Fruit fly (Drosophila melanogaster): ENCODE data around the gene Cka.

The Cka gene

dm6 chr2L:8004072-8004471, 26.4 kb upstream of the Cka start, which contains the start of gene Wwox:
Gene Wwox (minus strand): TSS chr2L:8004286.
- TF ChIP-seq kay (GFP tag; ENCODE audit: borderline replicate concordance) (peak; percentile 93), CG1620 (GFP tag; optimal IDR thresholded peaks at IDR 0.05) (no peak)

- TF ChIP-seq Crg-1 (GFP tag; optimal IDR thresholded peaks at IDR 0.05) (no peak), CG12768 (GFP tag; optimal IDR thresholded peaks at IDR 0.05) (peak; percentile 50), CG5204 (GFP tag; optimal IDR thresholded peaks at IDR 0.05) (peak; percentile 63), CG14711 (tag; optimal IDR thresholded peaks at IDR 0.05) (peak; percentile 44), CG7101 (tag; optimal IDR thresholded peaks at IDR 0.05) (peak; percentile 58), CG11617 (GFP tag; optimal IDR thresholded peaks at IDR 0.05) (no peak), CG7045 (GFP tag; optimal IDR thresholded peaks at IDR 0.05) (peak; percentile 74), tj (GFP tag; optimal IDR thresholded peaks at IDR 0.05) (no peak), Mnt (GFP tag; optimal IDR thresholded peaks at IDR 0.05) (no peak), kay (GFP tag; ENCODE audit: borderline replicate concordance) (no peak), bab1 (GFP tag; optimal IDR thresholded peaks at IDR 0.05) (no peak), Hr96 (GFP tag; optimal IDR thresholded peaks at IDR 0.05) (no peak), Clk (GFP tag; optimal IDR thresholded peaks at IDR 0.05) (peak; percentile 16), CG33017 (tag; optimal IDR thresholded peaks at IDR 0.05) (peak; percentile 62), cnc (optimal IDR thresholded peaks at IDR 0.05) (no peak), ovo (GFP tag; optimal IDR thresholded peaks at IDR 0.05) (no peak), cic (GFP tag; optimal IDR thresholded peaks at IDR 0.05) (peak; percentile 89), toe (GFP tag; optimal IDR thresholded peaks at IDR 0.05) (peak; percentile 68), CG1620 (GFP tag; optimal IDR thresholded peaks at IDR 0.05) (no peak), pad (GFP tag; optimal IDR thresholded peaks at IDR 0.05) (no peak)
Measured at dm6 chr2L:8006038-8006437, 24.5 kb upstream of the Cka start.

dm6 chr2L:8007160-8007876, 23.2 kb upstream of the Cka start, which contains the start of gene Spn28Dc:
Gene Spn28Dc (minus strand): TSS chr2L:8007210.
- TF ChIP-seq CG7101 (tag; optimal IDR thresholded peaks at IDR 0.05) (no peak), kay (GFP tag; ENCODE audit: borderline replicate concordance) (no peak), ovo (GFP tag; optimal IDR thresholded peaks at IDR 0.05) (no peak), CG33017 (tag; optimal IDR thresholded peaks at IDR 0.05) (no peak), pad (GFP tag; optimal IDR thresholded peaks at IDR 0.05) (no peak), Mnt (GFP tag; optimal IDR thresholded peaks at IDR 0.05) (peak; percentile 8), cic (GFP tag; optimal IDR thresholded peaks at IDR 0.05) (peak; percentile 89), Hr96 (GFP tag; optimal IDR thresholded peaks at IDR 0.05) (no peak), cnc (optimal IDR thresholded peaks at IDR 0.05) (no peak), bab1 (GFP tag; optimal IDR thresholded peaks at IDR 0.05) (no peak), CG1620 (GFP tag; optimal IDR thresholded peaks at IDR 0.05) (no peak), CG14711 (tag; optimal IDR thresholded peaks at IDR 0.05) (no peak), Clk (GFP tag; optimal IDR thresholded peaks at IDR 0.05) (no peak), tj (GFP tag; optimal IDR thresholded peaks at IDR 0.05) (peak; percentile 6), CG7045 (GFP tag; optimal IDR thresholded peaks at IDR 0.05) (no peak), Crg-1 (GFP tag; optimal IDR thresholded peaks at IDR 0.05) (peak; percentile 48), toe (GFP tag; optimal IDR thresholded peaks at IDR 0.05) (no peak), CG5204 (GFP tag; optimal IDR thresholded peaks at IDR 0.05) (no peak), CG11617 (GFP tag; optimal IDR thresholded peaks at IDR 0.05) (no peak), CG12768 (GFP tag; optimal IDR thresholded peaks at IDR 0.05) (peak; percentile 44)

dm6 chr2L:8009283-8010211, 21.0 kb upstream of the Cka start, which contains the start of gene CG12560:
Gene CG12560 (minus strand): TSS chr2L:8009477.
- TF ChIP-seq CG7045 (GFP tag; optimal IDR thresholded peaks at IDR 0.05) (no peak), CG12768 (GFP tag; optimal IDR thresholded peaks at IDR 0.05) (peak; percentile 28), tj (GFP tag; optimal IDR thresholded peaks at IDR 0.05) (peak; percentile 32), bab1 (GFP tag; optimal IDR thresholded peaks at IDR 0.05) (peak; percentile 21), CG11617 (GFP tag; optimal IDR thresholded peaks at IDR 0.05) (peak; percentile 20), cic (GFP tag; optimal IDR thresholded peaks at IDR 0.05) (peak; percentile 32), CG5204 (GFP tag; optimal IDR thresholded peaks at IDR 0.05) (no peak), Mnt (GFP tag; optimal IDR thresholded peaks at IDR 0.05) (peak; percentile 91), Crg-1 (GFP tag; optimal IDR thresholded peaks at IDR 0.05) (no peak), CG7101 (tag; optimal IDR thresholded peaks at IDR 0.05) (peak; percentile 22), ovo (GFP tag; optimal IDR thresholded peaks at IDR 0.05) (no peak), CG33017 (tag; optimal IDR thresholded peaks at IDR 0.05) (peak; percentile 36)

dm6 chr2L:8010602-8011455, 19.7 kb upstream of the Cka start, which contains the start of the genes Glyat and Tg:
Gene Glyat (minus strand): TSS chr2L:8010652.
Gene Tg (plus strand): TSS chr2L:8011405.
- no peak for TF ChIP-seq bab1 (GFP tag; optimal IDR thresholded peaks at IDR 0.05)
- no peak for TF ChIP-seq CG33017 (tag; optimal IDR thresholded peaks at IDR 0.05)
- no peak for TF ChIP-seq CG7101 (tag; optimal IDR thresholded peaks at IDR 0.05)
- no peak for TF ChIP-seq CG11617 (GFP tag; optimal IDR thresholded peaks at IDR 0.05)
- TF ChIP-seq CG14711 (tag; optimal IDR thresholded peaks at IDR 0.05): no peak
- TF ChIP-seq tj (GFP tag; optimal IDR thresholded peaks at IDR 0.05): peak; percentile 40
- peak; percentile 7 for TF ChIP-seq kay (GFP tag; ENCODE audit: borderline replicate concordance)
- TF ChIP-seq CG7045 (GFP tag; optimal IDR thresholded peaks at IDR 0.05): no peak
- no peak for TF ChIP-seq CG1620 (GFP tag; optimal IDR thresholded peaks at IDR 0.05)
- TF ChIP-seq Crg-1 (GFP tag; optimal IDR thresholded peaks at IDR 0.05): no peak
